Worm (Caenorhabditis elegans): ENCODE measurements around the gene Y45G5AM.5.

The Y45G5AM.5 gene

DNA sequence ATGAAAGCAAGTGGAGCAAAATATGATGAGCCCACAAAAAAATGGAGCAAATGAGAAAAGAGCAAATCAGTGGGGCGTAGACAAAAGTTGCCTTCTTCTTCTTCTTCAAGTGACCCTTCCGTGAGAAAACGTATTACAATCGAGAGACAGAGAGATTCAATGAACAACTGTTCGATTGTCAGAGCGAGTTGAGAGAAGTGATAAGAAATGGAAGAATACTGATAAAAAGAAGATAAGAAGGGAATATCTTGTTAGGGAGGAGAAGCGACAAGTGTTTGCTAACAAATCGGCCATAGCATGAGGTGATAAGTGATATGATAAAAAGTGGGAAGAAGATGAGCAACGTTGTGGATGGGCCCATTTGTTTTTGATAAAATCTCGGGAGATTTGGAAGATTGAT, 2.9 kb upstream of the Y45G5AM.5 start:
- no peak for TF ChIP-seq unc-62 (GFP tag; optimal IDR thresholded peaks at IDR 0.05)

DNA sequence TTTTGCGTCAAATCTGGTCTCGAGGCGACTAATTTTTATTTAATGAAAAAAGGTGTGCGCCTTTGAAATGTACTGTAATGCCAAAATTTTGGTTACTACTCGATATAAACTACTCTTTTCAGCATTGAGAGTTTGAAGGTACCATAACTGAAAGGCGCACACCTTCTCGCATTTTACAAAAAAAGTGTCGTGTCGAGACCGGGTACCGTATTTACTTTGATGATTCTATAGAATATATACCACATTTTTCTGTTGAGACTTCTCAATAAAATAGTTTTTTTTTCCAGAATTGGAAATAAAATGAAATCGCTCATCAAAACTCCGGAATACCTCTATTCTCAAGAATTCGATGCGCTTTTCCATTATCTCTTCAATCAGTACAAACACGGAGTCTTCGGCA, 2.7 kb downstream of the Y45G5AM.5 start, which contains the start of gene Y45G5AM.4:
Gene Y45G5AM.4 (plus strand): TSS at position 301 of the 400 bp plus-strand sequence.
- no peak for TF ChIP-seq unc-62 (GFP tag; optimal IDR thresholded peaks at IDR 0.05)

DNA sequence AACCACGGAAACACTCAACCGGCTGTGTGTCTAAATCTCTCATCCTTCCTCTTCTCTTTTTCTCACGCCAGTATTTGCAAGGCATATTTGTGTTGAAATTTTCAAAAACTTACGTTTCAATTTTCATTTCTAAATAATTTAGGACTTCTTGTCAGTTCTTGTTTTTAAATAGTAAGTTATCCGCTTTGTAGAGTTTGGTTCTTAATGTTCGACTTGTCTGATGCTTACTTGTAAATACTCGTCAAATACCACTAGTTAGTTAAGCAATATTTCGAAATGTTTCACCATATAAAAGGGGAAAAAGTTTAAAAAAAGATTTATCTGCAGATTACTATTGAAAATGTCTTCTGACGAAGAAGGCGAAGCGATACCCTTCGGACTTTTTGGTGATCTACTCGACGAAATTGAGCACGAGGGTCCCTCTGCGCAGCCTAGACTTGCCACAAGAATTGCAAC, 4.3 kb downstream of the Y45G5AM.5 start, which contains the start of gene Y45G5AM.3:
Gene Y45G5AM.3 (plus strand): TSS at position 51 of the 456 bp plus-strand sequence.
- no peak for TF ChIP-seq unc-62 (GFP tag; optimal IDR thresholded peaks at IDR 0.05)

DNA sequence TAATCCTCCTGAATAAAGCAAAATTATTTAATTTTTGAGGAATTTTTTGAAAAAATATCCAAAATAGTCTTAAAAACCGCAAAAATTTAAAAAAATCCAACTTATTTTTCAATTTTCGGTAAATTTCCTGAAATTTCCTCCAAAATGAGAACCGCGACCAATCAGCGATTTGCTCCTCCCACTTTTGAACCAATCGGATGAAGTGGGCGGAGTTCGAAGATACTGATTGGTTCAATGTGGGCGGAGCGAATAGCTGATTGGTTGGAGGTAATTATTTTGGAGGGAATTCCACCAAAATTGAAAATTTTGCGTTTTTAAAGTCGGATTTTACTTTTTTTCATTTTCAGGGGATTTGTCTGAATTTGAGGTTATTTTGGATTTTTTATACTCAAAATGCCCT, 7.9 kb downstream of the Y45G5AM.5 start:
- TF ChIP-seq unc-62 (GFP tag; optimal IDR thresholded peaks at IDR 0.05) = no peak

DNA sequence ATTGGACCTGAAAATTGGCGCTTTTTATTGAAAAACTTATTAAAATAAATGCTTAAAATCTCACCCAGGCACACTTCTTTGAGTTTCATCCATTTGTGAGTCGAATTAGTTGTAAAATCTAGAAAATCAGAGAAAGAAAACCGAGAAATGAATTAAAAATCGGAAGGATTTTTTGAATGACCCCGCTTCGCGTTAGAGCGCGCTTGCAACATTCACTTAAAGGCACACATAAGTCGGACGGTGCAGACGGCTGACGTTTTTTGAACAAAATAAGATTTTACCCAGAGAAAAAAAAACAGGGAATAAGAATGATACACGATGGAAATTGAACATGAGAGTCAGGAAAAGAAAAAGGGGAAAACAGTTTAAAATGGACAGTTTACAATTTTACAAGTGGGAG, 9.5 kb downstream of the Y45G5AM.5 start:
- TF ChIP-seq unc-62 (GFP tag; optimal IDR thresholded peaks at IDR 0.05) = no peak

DNA sequence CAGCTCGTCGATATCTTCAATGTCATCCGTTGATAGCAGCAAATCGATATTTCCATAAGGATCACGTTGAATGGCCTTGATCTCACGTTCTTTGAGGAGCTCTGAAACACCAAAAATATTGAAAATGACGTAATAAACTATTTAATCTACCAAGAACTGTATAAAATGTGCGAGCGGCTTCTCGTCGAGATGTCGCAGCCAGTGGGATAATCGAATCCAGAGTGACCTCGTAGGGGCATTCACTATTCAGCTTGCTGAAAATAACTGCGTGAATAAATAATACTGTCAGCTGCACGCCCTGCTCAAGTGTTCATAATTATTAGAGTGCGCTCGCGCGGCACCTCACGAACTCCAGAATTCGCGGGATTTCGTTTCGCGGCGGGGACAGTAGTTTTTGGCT, 10.0 kb downstream of the Y45G5AM.5 start, which contains the start of gene Y45G5AM.7:
Gene Y45G5AM.7 (minus strand): TSS at position 101 of the 400 bp plus-strand sequence.
- TF ChIP-seq unc-62 (GFP tag; optimal IDR thresholded peaks at IDR 0.05) = no peak

- no peak for TF ChIP-seq unc-62 (GFP tag; optimal IDR thresholded peaks at IDR 0.05)
These were observed 15.4 kb downstream of the Y45G5AM.5 start, which contains the start of the genes coh-4 and pid-5 for ce11 chrV:4175624-4176023. Gene coh-4, minus strand, starts transcription at chrV:4175640. Gene pid-5, plus strand, starts transcription at chrV:4175882.

ce11 chrV:4181272-4181671, 21.1 kb downstream of the Y45G5AM.5 start:
- TF ChIP-seq unc-62 (GFP tag; optimal IDR thresholded peaks at IDR 0.05) = no peak

DNA sequence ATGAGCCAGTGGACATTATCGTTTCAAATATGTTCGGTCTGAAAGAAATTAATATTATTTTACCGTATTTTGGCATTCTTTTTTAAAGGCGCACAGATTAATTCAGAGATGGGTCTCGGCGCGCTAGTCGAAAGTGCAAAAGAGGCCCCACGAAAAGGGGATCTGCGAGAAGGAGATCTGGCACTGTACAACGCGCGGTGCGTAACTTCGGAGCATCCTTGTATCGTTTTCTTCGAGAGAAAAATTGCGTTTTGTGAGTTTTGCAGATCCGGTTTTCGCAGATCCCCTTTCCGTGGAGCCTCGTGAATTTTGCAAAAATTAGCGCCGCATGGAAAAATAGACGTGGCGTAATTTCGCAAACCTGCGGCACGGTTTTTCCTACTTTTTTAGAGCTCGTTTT, 21.5 kb downstream of the Y45G5AM.5 start:
- TF ChIP-seq unc-62 (GFP tag; optimal IDR thresholded peaks at IDR 0.05) = no peak

DNA sequence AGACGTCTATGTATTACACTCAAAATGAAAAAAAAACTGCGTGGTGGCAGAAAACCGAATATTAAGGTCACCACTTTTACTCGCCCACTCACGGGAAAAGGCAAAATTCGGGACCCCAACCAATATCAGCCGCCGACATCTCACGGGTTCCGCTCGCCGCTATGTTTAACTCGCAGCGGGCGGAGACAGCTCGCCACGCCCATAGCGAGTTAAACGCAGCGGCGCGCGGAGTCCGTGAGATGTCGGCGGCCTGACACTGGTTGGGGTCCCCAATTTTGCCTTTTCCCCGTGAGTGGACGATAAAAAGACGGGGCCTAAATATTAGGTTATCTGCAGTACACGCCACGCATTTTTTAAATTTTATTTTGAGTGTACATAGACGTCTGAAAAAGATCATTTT, 22.4 kb downstream of the Y45G5AM.5 start:
- no peak for TF ChIP-seq unc-62 (GFP tag; optimal IDR thresholded peaks at IDR 0.05)

ce11 chrV:4185885-4186284, 25.7 kb downstream of the Y45G5AM.5 start:
- no peak for TF ChIP-seq unc-62 (GFP tag; optimal IDR thresholded peaks at IDR 0.05)

DNA sequence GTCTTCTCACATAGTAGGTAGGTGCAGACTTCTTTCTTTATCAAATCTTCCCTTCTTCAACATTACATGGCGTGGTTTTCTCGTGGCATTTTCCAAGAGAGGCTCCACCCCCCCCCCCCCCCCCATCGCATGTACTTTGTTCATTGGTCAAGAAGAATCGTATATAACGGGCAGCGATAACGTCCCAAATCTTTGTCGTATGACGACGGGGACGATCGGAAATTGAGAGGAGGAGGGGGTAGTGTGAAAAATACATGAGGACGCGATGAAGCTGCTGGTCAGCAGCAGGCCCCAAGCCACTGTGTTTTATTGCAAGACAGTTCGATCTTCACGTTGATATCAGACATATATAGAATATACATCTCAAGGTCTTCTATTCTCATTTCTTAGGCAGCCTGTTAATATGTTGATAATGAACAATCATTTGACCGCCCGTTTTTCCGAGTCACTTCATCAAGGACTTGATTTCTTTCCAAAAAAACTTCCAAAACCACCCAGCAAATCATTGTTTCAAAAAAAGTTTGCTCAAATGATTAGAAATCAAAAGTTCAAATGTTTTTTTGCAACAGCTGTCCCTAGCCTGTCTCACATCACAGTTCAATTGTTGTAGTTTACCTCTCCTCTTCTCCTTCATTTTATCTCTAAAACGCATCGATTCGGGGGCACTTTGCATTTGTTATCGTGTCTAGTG, 26.4 kb downstream of the Y45G5AM.5 start:
- TF ChIP-seq unc-62 (GFP tag; optimal IDR thresholded peaks at IDR 0.05) = no peak

DNA sequence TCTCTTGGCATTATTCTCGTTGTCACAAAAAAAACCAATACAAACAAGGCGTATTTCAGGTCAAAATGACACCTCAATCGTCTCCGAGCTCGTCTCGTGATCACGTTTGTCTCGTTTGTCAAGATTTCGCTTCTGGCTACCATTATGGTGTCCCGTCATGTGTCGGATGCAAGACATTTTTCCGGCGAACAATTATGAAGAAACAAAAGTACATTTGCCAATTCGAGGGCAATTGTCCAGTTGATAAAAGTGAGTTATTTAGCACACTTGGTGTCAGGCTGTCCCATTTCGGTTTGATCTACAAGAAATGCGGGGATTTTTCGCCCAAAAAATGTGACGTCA, 26.9 kb downstream of the Y45G5AM.5 start, which contains the start of gene nhr-114:
Gene nhr-114 (plus strand): TSS at position 59 of the 342 bp plus-strand sequence.
- TF ChIP-seq unc-62 (GFP tag; optimal IDR thresholded peaks at IDR 0.05) = no peak

DNA sequence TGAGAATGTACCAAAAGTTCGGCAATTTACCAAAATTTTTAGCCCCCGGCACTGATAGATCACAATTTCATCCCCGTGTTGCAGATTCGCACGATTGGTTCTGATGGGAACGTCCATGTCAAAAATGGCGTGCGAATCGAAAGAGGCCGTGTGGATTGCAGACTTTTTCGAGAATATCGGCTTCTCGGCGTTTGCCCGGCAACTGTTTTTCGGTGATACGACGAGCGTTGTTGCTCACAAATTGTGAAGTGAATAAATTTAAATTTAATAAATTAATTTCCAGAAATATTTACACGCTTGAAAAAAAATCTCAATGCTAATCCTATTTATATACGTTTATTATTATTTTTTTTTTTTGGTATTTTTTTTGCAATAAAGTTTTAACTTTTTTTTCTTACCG, 29.4 kb downstream of the Y45G5AM.5 start:
- TF ChIP-seq unc-62 (GFP tag; optimal IDR thresholded peaks at IDR 0.05) = no peak

DNA sequence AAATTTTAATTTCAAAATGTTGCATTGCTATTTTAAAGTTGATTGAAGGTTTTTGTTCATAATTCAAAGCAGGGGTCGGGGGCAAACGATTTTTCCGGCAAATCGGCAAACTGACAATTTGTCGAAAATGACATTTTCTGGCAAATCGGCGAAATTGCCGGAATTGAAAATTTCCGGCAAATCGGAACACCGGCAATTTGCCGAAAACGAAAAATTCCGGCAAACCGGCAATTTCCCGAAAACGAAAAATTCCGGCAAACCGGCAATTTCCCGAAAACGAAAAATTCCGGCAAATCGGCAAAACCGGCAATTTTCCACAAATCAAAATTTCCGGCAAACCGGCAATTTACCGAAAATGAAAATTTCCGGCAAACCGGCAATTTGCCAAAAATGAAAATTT, 30.0 kb downstream of the Y45G5AM.5 start:
- no peak for TF ChIP-seq unc-62 (GFP tag; optimal IDR thresholded peaks at IDR 0.05)

ce11 chrV:4192688-4193471, 32.7 kb downstream of the Y45G5AM.5 start:
- no peak for TF ChIP-seq unc-62 (GFP tag; optimal IDR thresholded peaks at IDR 0.05)
